Worm (Caenorhabditis elegans) whole organism, young adult: ENCODE data around the gene R05G9.3.

Experiments used
- B0019.2 ChIP-seq: fragments of 200-800 bp; sonication (Bioruptor generic); conservative IDR thresholded peaks from 2 replicates; pipeline ENCODE4 v1.3.6; 2022; ENCODE audit warnings: missing genetic modification reagents, missing genetic modification characterization, missing compliant biosample characterization
- B0035.1 ChIP-seq: sonication (generic microtip); optimal IDR thresholded peaks from 2 replicates; lab custom pipeline; 2016; ENCODE audit warnings: missing genetic modification characterization, mild to moderate bottlenecking, missing compliant biosample characterization, missing genotype, missing genetic modification reagents
- F10E7.11 ChIP-seq: sonication (generic microtip); optimal IDR thresholded peaks from 2 replicates; lab custom pipeline; 2017; ENCODE audit warnings: mild to moderate bottlenecking, missing genetic modification characterization, moderate library complexity, missing compliant biosample characterization
- F39B2.1 ChIP-seq: fragments of 200-800 bp; sonication (Bioruptor generic); IDR thresholded peaks from 2 replicates; pipeline ENCODE4 v1.3.6; 2022; ENCODE audit warnings: missing genetic modification reagents, missing genetic modification characterization, missing compliant biosample characterization
- T07F8.4 ChIP-seq: sonication (generic microtip); optimal IDR thresholded peaks from 2 replicates; lab custom pipeline; 2016; ENCODE audit warnings: mild to moderate bottlenecking, missing genetic modification characterization, moderate library complexity, missing compliant biosample characterization
- ama-1 ChIP-seq, 3 experiments: fragments of 150-350 bp in 1 of 3; sonication (generic microtip) in 2 of 3; optimal IDR thresholded peaks; 2 replicates each; lab custom pipeline; 2014 to 2018; ENCODE audit warnings: missing biosample characterization in 2 of 3, missing genetic modification characterization in 2 of 3, missing genetic modification reagents in 2 of 3
- attf-5 ChIP-seq: fragments of 200-800 bp; sonication (Bioruptor generic); optimal IDR thresholded peaks from 2 replicates; lab custom pipeline; 2018; ENCODE audit warnings: mild to moderate bottlenecking, missing genetic modification characterization, missing compliant biosample characterization
- ccch-3 ChIP-seq: fragments of 200-800 bp; sonication (Bioruptor generic); optimal IDR thresholded peaks from 2 replicates; lab custom pipeline; 2018; ENCODE audit warnings: mild to moderate bottlenecking, missing genetic modification characterization, missing compliant biosample characterization
- ceh-27 ChIP-seq: fragments of 200-800 bp; sonication (Bioruptor generic); optimal IDR thresholded peaks from 2 replicates; lab custom pipeline; 2018; ENCODE audit warnings: mild to moderate bottlenecking, missing genetic modification characterization, moderate library complexity, missing compliant biosample characterization
- chd-7 ChIP-seq: sonication (generic microtip); optimal IDR thresholded peaks from 2 replicates; lab custom pipeline; 2016; ENCODE audit warnings: mild to moderate bottlenecking, missing genetic modification characterization, moderate library complexity, missing compliant biosample characterization
- dox-1 ChIP-seq: fragments of 200-800 bp; sonication (Bioruptor generic); IDR thresholded peaks from 2 replicates; pipeline ENCODE4 v1.3.6; 2022; ENCODE audit warnings: missing genetic modification reagents, missing genetic modification characterization, missing compliant biosample characterization
- dpl-1 ChIP-seq: fragments of 150-350 bp; optimal IDR thresholded peaks from 2 replicates; lab custom pipeline; 2014; ENCODE audit warnings: missing biosample characterization, missing genetic modification reagents, missing genetic modification characterization
- efl-1 ChIP-seq: fragments of 150-350 bp; optimal IDR thresholded peaks from 2 replicates; lab custom pipeline; 2014; ENCODE audit warnings: missing biosample characterization, missing genetic modification reagents, missing genetic modification characterization
- egl-18 ChIP-seq: fragments of 200-800 bp; sonication (Bioruptor generic); IDR thresholded peaks from 2 replicates; pipeline ENCODE4 v1.3.6; 2022; ENCODE audit warnings: missing genetic modification reagents, missing genetic modification characterization, missing compliant biosample characterization
- hlh-12 ChIP-seq: sonication (generic microtip); optimal IDR thresholded peaks from 2 replicates; lab custom pipeline; 2016; ENCODE audit warnings: missing genetic modification characterization, missing compliant biosample characterization
- hmg-1.2 ChIP-seq: fragments of 200-800 bp; sonication (Bioruptor generic); IDR thresholded peaks from 2 replicates; pipeline ENCODE4 v1.3.6; 2022; ENCODE audit warnings: missing genetic modification reagents, missing genetic modification characterization, missing compliant biosample characterization
- hmg-20 ChIP-seq: fragments of 200-800 bp; sonication (Bioruptor generic); IDR thresholded peaks from 2 replicates; pipeline ENCODE4 v1.3.6; 2022; ENCODE audit warnings: missing genetic modification reagents, missing genetic modification characterization, missing compliant biosample characterization
- hsf-1 ChIP-seq: fragments of 200-800 bp; sonication (Bioruptor generic); IDR thresholded peaks from 2 replicates; pipeline ENCODE4 v1.3.6; 2022; ENCODE audit warnings: missing genetic modification reagents, missing genetic modification characterization, missing compliant biosample characterization
- lin-35 ChIP-seq, 3 experiments: fragments of 150-350 bp in 2 of 3; sonication (generic microtip) in 1 of 3; optimal IDR thresholded peaks; 2 replicates each; lab custom pipeline; 2014 to 2018; ENCODE audit warnings: missing biosample characterization in 3 of 3, missing genetic modification characterization in 3 of 3, missing genetic modification reagents in 3 of 3
- lsl-1 ChIP-seq: fragments of 200-800 bp; sonication (Bioruptor generic); optimal IDR thresholded peaks from 2 replicates; lab custom pipeline; 2018; ENCODE audit warnings: mild to moderate bottlenecking, missing genetic modification characterization, moderate library complexity, missing compliant biosample characterization
- madf-8 ChIP-seq: fragments of 200-800 bp; sonication (Bioruptor generic); conservative IDR thresholded peaks from 2 replicates; pipeline ENCODE4 v1.3.6; 2022; ENCODE audit warnings: missing genetic modification reagents, missing genetic modification characterization, missing compliant biosample characterization
- nhr-80 ChIP-seq: sonication (generic microtip); optimal IDR thresholded peaks from 2 replicates; lab custom pipeline; 2016; ENCODE audit warnings: missing genetic modification characterization, missing compliant biosample characterization
- nhr-90 ChIP-seq: sonication (generic microtip); optimal IDR thresholded peaks from 2 replicates; lab custom pipeline; 2016; ENCODE audit warnings: missing genotype, mild to moderate bottlenecking, missing genetic modification characterization, missing compliant biosample characterization
- pbrm-1 ChIP-seq: fragments of 200-800 bp; sonication (Bioruptor generic); IDR thresholded peaks from 2 replicates; pipeline ENCODE4 v1.3.6; 2022; ENCODE audit warnings: missing genetic modification reagents, missing genetic modification characterization, missing compliant biosample characterization
- rcor-1 ChIP-seq: fragments of 200-800 bp; sonication (Bioruptor generic); IDR thresholded peaks from 2 replicates; pipeline ENCODE4 v1.3.6; 2022; ENCODE audit warnings: missing genetic modification reagents, missing genetic modification characterization, missing compliant biosample characterization
- rec-8 ChIP-seq, 2 experiments: sonication (generic microtip); optimal IDR thresholded peaks; 2 replicates each; lab custom pipeline; 2016; ENCODE audit warnings: mild to moderate bottlenecking in 2 of 2, missing genetic modification characterization in 2 of 2, missing genetic modification reagents in 2 of 2, missing genotype in 2 of 2, missing biosample characterization in 1 of 2, missing compliant biosample characterization in 1 of 2, moderate library complexity in 1 of 2
- snpc-1.3 ChIP-seq: sonication (generic microtip); optimal IDR thresholded peaks from 2 replicates; lab custom pipeline; 2017; ENCODE audit warnings: missing genetic modification characterization, mild to moderate bottlenecking, missing compliant biosample characterization, antibody characterized with exemption, moderate library complexity, missing genotype, missing genetic modification reagents; ENCODE audit not compliant: insufficient read depth
- sptf-2 ChIP-seq: fragments of 200-800 bp; sonication (Bioruptor generic); optimal IDR thresholded peaks from 2 replicates; lab custom pipeline; 2018; ENCODE audit warnings: mild to moderate bottlenecking, missing genetic modification characterization, missing compliant biosample characterization
- xnd-1 ChIP-seq: sonication (generic microtip); optimal IDR thresholded peaks from 2 replicates; lab custom pipeline; 2016; ENCODE audit warnings: missing genotype, missing genetic modification reagents, missing genetic modification characterization, missing compliant biosample characterization
- zfh-2 ChIP-seq: fragments of 200-800 bp; sonication (Bioruptor generic); conservative IDR thresholded peaks from 2 replicates; pipeline ENCODE4 v1.3.6; 2022; ENCODE audit warnings: missing genetic modification reagents, missing genetic modification characterization, missing compliant biosample characterization
- ztf-18 ChIP-seq: sonication (generic microtip); optimal IDR thresholded peaks from 2 replicates; lab custom pipeline; 2016; ENCODE audit warnings: missing genotype, mild to moderate bottlenecking, missing genetic modification characterization, missing compliant biosample characterization
- ztf-25 ChIP-seq: fragments of 200-800 bp; sonication (Bioruptor generic); IDR thresholded peaks from 2 replicates; pipeline ENCODE4 v1.3.6; 2022; ENCODE audit warnings: missing genetic modification reagents, missing genetic modification characterization, missing compliant biosample characterization

The R05G9.3 gene

DNA sequence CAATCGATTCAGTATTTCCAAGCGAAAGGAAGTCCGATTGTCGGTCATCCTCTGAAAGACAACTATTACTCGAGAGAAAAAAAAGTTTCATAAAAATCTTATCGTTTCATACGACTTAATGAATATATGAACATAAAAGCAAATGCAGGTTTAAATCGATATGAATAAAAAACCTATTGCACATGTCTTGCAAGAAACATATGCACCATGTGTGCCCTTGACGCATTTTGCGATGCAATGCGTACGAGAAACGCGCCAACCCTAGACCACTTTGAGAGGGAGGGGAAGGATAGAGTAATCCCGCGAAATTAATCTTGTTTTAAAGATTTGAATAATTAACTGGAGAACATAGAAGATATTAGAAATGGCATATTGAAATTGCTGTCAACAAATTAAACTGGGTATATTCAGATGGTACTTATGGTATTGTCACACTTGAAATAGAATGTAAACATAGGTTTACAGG is 47.9 kb downstream of the R05G9.3 start, which contains the start of gene atg-16.2:
TSS of gene atg-16.2 (minus strand) at position 51 of the 466 bp plus-strand sequence.
- no peak for TF ChIP-seq zfh-2 (GFP tag; lab: Robert Waterston, UW)
- TF ChIP-seq ztf-18 (tag; lab: Kevin White, UChicago): peak; percentile 90
- TF ChIP-seq chd-7 (tag; lab: Kevin White, UChicago): no peak
- peak; percentile 69 for TF ChIP-seq attf-5 (GFP tag; lab: Kevin White, UChicago)
- TF ChIP-seq T07F8.4 (tag; lab: Kevin White, UChicago): no peak
- TF ChIP-seq efl-1 (GFP tag; lab: Kevin White, UChicago): peak; percentile 32
- no peak for TF ChIP-seq B0035.1 (tag; lab: Kevin White, UChicago)
- TF ChIP-seq rcor-1: 0 out of 2 replicates have a peak, but pooled peaks have one; percentile 23
- no peak for TF ChIP-seq nhr-90 (tag; lab: Kevin White, UChicago)
- no peak for TF ChIP-seq hmg-20 (GFP tag; lab: Robert Waterston, UW)
- no peak for TF ChIP-seq rec-8 (tag; optimal IDR thresholded peaks at IDR 0.05; lab: Kevin White, UChicago)
- TF ChIP-seq egl-18 (GFP tag; lab: Robert Waterston, UW): no peak
- TF ChIP-seq snpc-1.3: no peak
- no peak for TF ChIP-seq pbrm-1 (GFP tag; lab: Robert Waterston, UW)
- TF ChIP-seq xnd-1 (tag; lab: Kevin White, UChicago): no peak
- TF ChIP-seq madf-8: no peak
- TF ChIP-seq F39B2.1 (GFP tag; lab: Robert Waterston, UW): no peak
- TF ChIP-seq lin-35 (GFP tag; optimal IDR thresholded peaks at IDR 0.05; lab: Kevin White, UChicago): peak in 1 of 3 experiments; percentile 31
- peak; percentile 19; the same call in 1 of the 2 replicates for TF ChIP-seq hmg-1.2 (GFP tag; lab: Robert Waterston, UW)
- TF ChIP-seq hlh-12: no peak
- no peak for TF ChIP-seq ccch-3 (GFP tag; lab: Kevin White, UChicago)
- TF ChIP-seq F10E7.11 (tag; lab: Kevin White, UChicago): no peak
- no peak for TF ChIP-seq ceh-27 (GFP tag; lab: Kevin White, UChicago)
- peak; percentile 74 for TF ChIP-seq nhr-80 (tag; lab: Kevin White, UChicago)
- TF ChIP-seq dox-1 (GFP tag; lab: Robert Waterston, UW): 0 out of 2 replicates have a peak, but pooled peaks have one; percentile 50
- TF ChIP-seq B0019.2: no peak
- peak; percentile 31 for TF ChIP-seq dpl-1 (GFP tag; lab: Kevin White, UChicago)
- no peak for TF ChIP-seq ama-1 (optimal IDR thresholded peaks at IDR 0.05; lab: Kevin White, UChicago)
- TF ChIP-seq ama-1 (GFP tag; optimal IDR thresholded peaks at IDR 0.05; lab: Kevin White, UChicago): no peak
- TF ChIP-seq sptf-2 (GFP tag; lab: Kevin White, UChicago): no peak
- TF ChIP-seq ztf-25 (GFP tag; lab: Robert Waterston, UW): no peak
- TF ChIP-seq hsf-1 (GFP tag; lab: Robert Waterston, UW): no peak
- no peak for TF ChIP-seq lsl-1 (GFP tag; lab: Kevin White, UChicago)
